Worm (Caenorhabditis elegans): ENCODE results near the gene C04C3.6.

DNA sequence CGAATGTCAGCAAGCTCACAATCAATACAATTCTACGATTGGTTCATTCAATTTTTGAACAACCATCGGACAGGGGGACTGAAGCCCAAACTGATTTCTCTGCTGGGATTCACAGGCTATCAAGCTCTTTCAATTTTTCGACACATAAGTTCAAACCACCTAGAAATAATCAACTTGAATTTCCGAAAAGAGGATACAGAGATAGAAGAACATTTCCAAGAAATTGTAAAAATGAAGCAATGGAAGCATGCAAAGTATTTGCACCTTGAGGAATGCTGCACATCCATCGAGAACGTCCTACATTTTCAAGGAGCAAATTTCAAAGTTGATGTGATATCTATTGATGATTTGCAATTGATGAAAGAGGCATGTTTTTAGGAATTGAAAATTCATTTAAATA, 45.3 kb upstream of the C04C3.6 start:
- TF ChIP-seq mab-5 (tag; optimal IDR thresholded peaks at IDR 0.05), result no peak
- TF ChIP-seq unc-120 (tag; optimal IDR thresholded peaks at IDR 0.05; ENCODE audit: poor library complexity, severe bottlenecking), result no peak
- no peak for TF ChIP-seq ztf-11 (tag; optimal IDR thresholded peaks at IDR 0.05)
- TF ChIP-seq zip-8 (tag; optimal IDR thresholded peaks at IDR 0.05), result no peak
- TF ChIP-seq lsy-2 (tag; optimal IDR thresholded peaks at IDR 0.05), result no peak
- TF ChIP-seq nhr-28 (tag; optimal IDR thresholded peaks at IDR 0.05), result no peak
- no peak for TF ChIP-seq elt-1 (tag; optimal IDR thresholded peaks at IDR 0.05; ENCODE audit: borderline replicate concordance, insufficient read depth)

Measured in whole organism, mixed stage, embryonic.